Worm (Caenorhabditis elegans) whole organism, L3 larva: ENCODE data around the gene htas-1.

Experiments
- R02D3.7 ChIP-seq: fragments of 150-350 bp; optimal IDR thresholded peaks from 2 replicates; lab custom pipeline; 2014; ENCODE audit warnings: missing biosample characterization, missing genetic modification characterization
- ZK546.5 ChIP-seq: sonication (generic microtip); optimal IDR thresholded peaks from 2 replicates; lab custom pipeline; 2017; ENCODE audit warnings: missing biosample characterization, missing genetic modification characterization
- aly-2 ChIP-seq: fragments of 150-350 bp; optimal IDR thresholded peaks from 2 replicates; lab custom pipeline; 2014; ENCODE audit warnings: missing biosample characterization, missing genetic modification characterization
- ama-1 ChIP-seq: fragments of 150-350 bp; optimal IDR thresholded peaks from 2 replicates; lab custom pipeline; 2018
- ceh-16 ChIP-seq: sonication (generic microtip); optimal IDR thresholded peaks from 2 replicates; lab custom pipeline; 2017; ENCODE audit warnings: missing biosample characterization, missing genetic modification characterization
- ceh-82 ChIP-seq: fragments of 150-350 bp; optimal IDR thresholded peaks from 2 replicates; lab custom pipeline; 2014; ENCODE audit warnings: missing biosample characterization, missing genetic modification characterization
- ceh-9 ChIP-seq: sonication (generic microtip); optimal IDR thresholded peaks from 2 replicates; lab custom pipeline; 2018; ENCODE audit warnings: missing biosample characterization, missing genetic modification characterization
- daf-12 ChIP-seq: fragments of 150-350 bp; optimal IDR thresholded peaks from 2 replicates; lab custom pipeline; 2014; ENCODE audit warnings: missing biosample characterization, missing genetic modification reagents, missing genetic modification characterization
- egl-27 ChIP-seq: sonication (generic microtip); optimal IDR thresholded peaks from 4 replicates; lab custom pipeline; 2017; ENCODE audit warnings: missing biosample characterization, missing genetic modification reagents, missing genetic modification characterization
- egl-5 ChIP-seq: fragments of 150-350 bp; optimal IDR thresholded peaks from 2 replicates; lab custom pipeline; 2017; ENCODE audit warnings: missing biosample characterization, missing genetic modification reagents, missing genetic modification characterization, inconsistent platforms
- elt-2 ChIP-seq: sonication (generic microtip); optimal IDR thresholded peaks from 2 replicates; lab custom pipeline; 2016; ENCODE audit warnings: missing genetic modification reagents, mild to moderate bottlenecking, missing genetic modification characterization, missing compliant biosample characterization
- elt-3 ChIP-seq, 3 experiments: fragments of 150-350 bp in 1 of 3; sonication (generic microtip) in 2 of 3; optimal IDR thresholded peaks; 2 replicates in 2 of 3; 4 replicates in 1 of 3; lab custom pipeline; 2014 to 2017; ENCODE audit warnings: missing biosample characterization in 3 of 3, missing genetic modification characterization in 3 of 3
- eor-1 ChIP-seq, 2 experiments: fragments of 150-350 bp; optimal IDR thresholded peaks; 2 replicates each; lab custom pipeline; 2014 to 2018; ENCODE audit warnings: missing biosample characterization in 2 of 2, missing genetic modification characterization in 2 of 2
- fkh-10 ChIP-seq: sonication (generic microtip); optimal IDR thresholded peaks from 2 replicates; lab custom pipeline; 2017; ENCODE audit warnings: missing biosample characterization, missing genetic modification reagents, missing genetic modification characterization
- fkh-2 ChIP-seq: fragments of 150-350 bp; optimal IDR thresholded peaks from 2 replicates; lab custom pipeline; 2014; ENCODE audit warnings: missing biosample characterization, missing genetic modification reagents, missing genetic modification characterization
- hmg-11 ChIP-seq: sonication (generic microtip); optimal IDR thresholded peaks from 2 replicates; lab custom pipeline; 2016; ENCODE audit warnings: missing genetic modification characterization, missing compliant biosample characterization
- jun-1 ChIP-seq: fragments of 150-350 bp; optimal IDR thresholded peaks from 2 replicates; lab custom pipeline; 2014; ENCODE audit warnings: missing biosample characterization, missing genetic modification reagents, missing genetic modification characterization
- lin-39 ChIP-seq: fragments of 150-350 bp; optimal IDR thresholded peaks from 2 replicates; lab custom pipeline; 2018; ENCODE audit warnings: missing biosample characterization, missing genetic modification reagents, missing genetic modification characterization
- lsy-12 ChIP-seq: sonication (generic microtip); optimal IDR thresholded peaks from 2 replicates; lab custom pipeline; 2016; ENCODE audit warnings: mild to moderate bottlenecking, missing genetic modification characterization, missing compliant biosample characterization
- mdl-1 ChIP-seq: fragments of 150-350 bp; optimal IDR thresholded peaks from 2 replicates; lab custom pipeline; 2014; ENCODE audit warnings: missing biosample characterization, missing genetic modification characterization
- mml-1 ChIP-seq: fragments of 150-350 bp; sonication (generic microtip); optimal IDR thresholded peaks from 3 replicates; lab custom pipeline; 2014; ENCODE audit warnings: missing biosample characterization, missing genetic modification characterization
- nfya-1 ChIP-seq: sonication (generic microtip); optimal IDR thresholded peaks from 2 replicates; lab custom pipeline; 2017; ENCODE audit warnings: missing genetic modification characterization, mild to moderate bottlenecking, missing compliant biosample characterization, antibody characterized with exemption, moderate library complexity; ENCODE audit not compliant: insufficient read depth
- nhr-23 ChIP-seq: fragments of 150-350 bp; optimal IDR thresholded peaks from 2 replicates; lab custom pipeline; 2014; ENCODE audit warnings: missing biosample characterization, missing genetic modification reagents, missing genetic modification characterization
- nhr-237 ChIP-seq: fragments of 150-350 bp; optimal IDR thresholded peaks from 2 replicates; lab custom pipeline; 2014; ENCODE audit warnings: missing biosample characterization, missing genetic modification characterization
- nhr-25 ChIP-seq: sonication (generic microtip); optimal IDR thresholded peaks from 2 replicates; lab custom pipeline; 2017; ENCODE audit warnings: missing biosample characterization, missing genetic modification characterization
- nhr-28 ChIP-seq: fragments of 150-350 bp; optimal IDR thresholded peaks from 2 replicates; lab custom pipeline; 2014; ENCODE audit warnings: missing biosample characterization, missing genetic modification characterization
- nhr-43 ChIP-seq: sonication (generic microtip); optimal IDR thresholded peaks from 2 replicates; lab custom pipeline; 2016; ENCODE audit warnings: mild to moderate bottlenecking, missing genetic modification characterization, missing compliant biosample characterization; ENCODE audit not compliant: poor library complexity, severe bottlenecking
- nhr-76 ChIP-seq: fragments of 150-350 bp; sonication (generic microtip); optimal IDR thresholded peaks from 5 replicates; lab custom pipeline; 2014; ENCODE audit warnings: missing biosample characterization, missing genetic modification characterization
- nhr-77 ChIP-seq: fragments of 150-350 bp; optimal IDR thresholded peaks from 2 replicates; lab custom pipeline; 2014; ENCODE audit warnings: missing biosample characterization, missing genetic modification characterization
- pha-4 ChIP-seq: fragments of 150-350 bp; optimal IDR thresholded peaks from 2 replicates; lab custom pipeline; 2014; ENCODE audit warnings: missing biosample characterization, missing genetic modification reagents, missing genetic modification characterization
- pqm-1 ChIP-seq: fragments of 150-350 bp; optimal IDR thresholded peaks from 2 replicates; lab custom pipeline; 2017; ENCODE audit warnings: missing biosample characterization, missing genetic modification characterization, inconsistent platforms
- sea-2 ChIP-seq: fragments of 150-350 bp; sonication (generic microtip); optimal IDR thresholded peaks from 4 replicates; lab custom pipeline; 2014; ENCODE audit warnings: missing biosample characterization, missing genetic modification reagents, missing genetic modification characterization
- tbx-2 ChIP-seq: sonication (generic microtip); optimal IDR thresholded peaks from 2 replicates; lab custom pipeline; 2016; ENCODE audit warnings: mild to moderate bottlenecking, missing genetic modification characterization, missing compliant biosample characterization
- unc-39 ChIP-seq: sonication (generic microtip); optimal IDR thresholded peaks from 4 replicates; lab custom pipeline; 2017; ENCODE audit warnings: missing biosample characterization, missing genetic modification characterization
- unc-62 ChIP-seq: fragments of 150-350 bp; sonication (generic microtip); optimal IDR thresholded peaks from 4 replicates; lab custom pipeline; 2014; ENCODE audit warnings: missing biosample characterization, missing genetic modification reagents, missing genetic modification characterization
- zag-1 ChIP-seq: fragments of 150-350 bp; optimal IDR thresholded peaks from 2 replicates; lab custom pipeline; 2014; ENCODE audit warnings: missing biosample characterization, missing genetic modification characterization
- ztf-11 ChIP-seq: fragments of 150-350 bp; optimal IDR thresholded peaks from 2 replicates; lab custom pipeline; 2014; ENCODE audit warnings: missing biosample characterization, missing genetic modification characterization
- ztf-4 ChIP-seq: fragments of 150-350 bp; optimal IDR thresholded peaks from 2 replicates; lab custom pipeline; 2014; ENCODE audit warnings: missing biosample characterization, missing genetic modification characterization

The htas-1 gene

DNA sequence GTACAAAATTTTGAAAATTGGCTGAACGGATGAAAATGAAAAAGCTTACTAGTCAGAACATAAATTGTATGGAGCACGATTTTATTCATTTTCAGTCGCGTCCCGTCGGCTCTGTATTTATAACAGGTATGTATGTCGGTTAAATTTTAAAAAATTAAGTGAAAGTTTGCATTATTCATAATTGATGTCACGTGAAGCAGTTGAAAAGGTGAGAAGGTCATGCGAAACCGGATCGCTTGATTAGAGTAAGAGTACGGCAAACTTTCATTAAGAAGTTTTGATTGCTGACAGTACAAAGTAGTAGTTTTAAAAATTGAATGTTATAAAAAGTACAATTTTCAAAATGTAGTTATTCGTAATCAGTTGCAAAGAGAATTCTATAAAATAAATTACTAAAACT is 10.1 kb downstream of the htas-1 start:
- TF ChIP-seq nhr-25 (tag; lab: Kevin White, UChicago) = peak; percentile 25
- TF ChIP-seq ceh-16 = no peak
- no peak for TF ChIP-seq nhr-76 (tag; lab: Kevin White, UChicago)
- TF ChIP-seq, all 47 proteins: peak for 1

DNA sequence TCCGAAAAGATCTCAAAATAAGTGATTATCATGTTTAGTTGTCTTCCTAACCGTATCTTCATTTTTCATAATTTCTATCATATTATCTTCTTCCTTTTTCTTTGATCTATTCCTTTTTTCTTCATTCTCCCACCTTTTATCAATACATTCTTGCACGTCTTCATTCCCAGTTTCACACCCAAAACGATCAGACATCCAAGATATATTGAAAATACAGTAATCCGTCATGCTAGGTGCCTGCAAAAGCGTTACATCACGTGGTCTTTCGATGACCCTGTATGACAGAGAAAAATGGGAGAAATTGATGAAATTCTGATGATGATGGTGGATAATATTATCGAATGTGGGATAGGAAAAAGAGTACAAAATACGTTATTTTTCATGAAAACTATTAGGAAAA is 10.9 kb downstream of the htas-1 start:
- TF ChIP-seq mml-1 (no peak), nhr-23 (tag; lab: Kevin White, UChicago) (peak; percentile 94), eor-1 (tag; optimal IDR thresholded peaks at IDR 0.05; lab: Kevin White, UChicago) (no peak), egl-5 (tag; lab: Kevin White, UChicago) (no peak), ZK546.5 (tag; lab: Kevin White, UChicago) (no peak), daf-12 (tag; lab: Kevin White, UChicago) (no peak), nfya-1 (no peak), ama-1 (no peak), sea-2 (GFP tag; lab: Kevin White, UChicago) (no peak), fkh-2 (tag; lab: Kevin White, UChicago) (no peak), unc-62 (no peak), nhr-25 (tag; lab: Kevin White, UChicago) (peak; percentile 52), ceh-82 (no peak), R02D3.7 (tag; lab: Kevin White, UChicago) (no peak), fkh-10 (GFP tag; lab: Kevin White, UChicago) (no peak), egl-27 (tag; lab: Kevin White, UChicago) (no peak), ceh-16 (no peak), ztf-11 (tag; lab: Kevin White, UChicago) (no peak), hmg-11 (tag; lab: Kevin White, UChicago) (no peak), unc-39 (no peak), ztf-4 (tag; lab: Kevin White, UChicago) (no peak), nhr-28 (tag; lab: Kevin White, UChicago) (no peak), lin-39 (no peak), aly-2 (tag; lab: Kevin White, UChicago) (no peak), pha-4 (tag; lab: Kevin White, UChicago) (no peak), nhr-43 (tag; lab: Kevin White, UChicago) (peak; percentile 88), ceh-9 (tag; lab: Kevin White, UChicago) (no peak), tbx-2 (tag; lab: Kevin White, UChicago) (no peak), lsy-12 (tag; lab: Kevin White, UChicago) (no peak), elt-3 (tag; optimal IDR thresholded peaks at IDR 0.05; lab: Kevin White, UChicago) (peak in 1 of 3 experiments; percentile 79), nhr-77 (no peak), jun-1 (tag; lab: Kevin White, UChicago) (no peak), zag-1 (no peak)

DNA sequence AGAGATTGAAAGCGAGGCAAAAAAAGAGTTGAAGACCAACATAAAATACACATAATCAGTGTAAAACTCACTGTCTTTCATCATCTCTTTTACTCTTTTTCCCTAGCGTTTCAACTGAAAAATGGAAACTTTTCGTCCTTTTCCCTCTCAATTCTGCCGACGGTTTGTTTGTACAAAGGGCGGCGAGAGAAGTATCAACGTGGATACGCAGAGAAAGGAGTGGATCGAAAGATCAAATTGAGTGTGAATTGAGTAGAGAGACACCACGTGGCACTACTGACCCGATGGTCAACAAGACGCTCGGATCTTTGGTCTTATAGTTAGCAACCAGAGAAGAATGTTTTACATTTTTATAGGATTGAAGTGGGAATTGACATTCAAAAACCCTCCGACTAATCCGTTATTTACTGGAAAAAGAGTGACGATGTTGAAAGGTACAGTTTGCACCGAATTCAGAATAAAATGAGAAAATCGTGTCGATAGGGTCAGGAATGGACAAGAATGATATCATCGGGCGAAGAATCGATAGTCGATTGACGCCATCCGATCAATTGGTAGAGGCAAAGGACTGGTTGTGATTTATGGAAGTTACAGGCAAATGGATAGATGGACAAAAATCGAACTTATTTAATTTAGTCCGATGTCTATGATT is 12.2 kb downstream of the htas-1 start:
- TF ChIP-seq elt-2 (tag; lab: Kevin White, UChicago) = peak; percentile 73
- TF ChIP-seq ama-1 = peak; percentile 41
- peak; percentile 34 for TF ChIP-seq nhr-25 (tag; lab: Kevin White, UChicago)
- TF ChIP-seq ztf-4 (tag; lab: Kevin White, UChicago) = peak; percentile 34
- TF ChIP-seq pha-4 (tag; lab: Kevin White, UChicago) = peak; percentile 97
- TF ChIP-seq nhr-237 (tag; lab: Kevin White, UChicago) = no peak
- TF ChIP-seq nfya-1 = peak; percentile 43
- no peak for TF ChIP-seq zag-1
- peak; percentile 56 for TF ChIP-seq mdl-1 (tag; lab: Kevin White, UChicago)
- peak; percentile 76 for TF ChIP-seq pqm-1
- peak; percentile 62 for TF ChIP-seq jun-1 (tag; lab: Kevin White, UChicago)
- TF ChIP-seq mml-1 = no peak
- peak; percentile 11 for TF ChIP-seq nhr-43 (tag; lab: Kevin White, UChicago)
